Worm (Caenorhabditis elegans) whole organism, L4 larva: ENCODE measurements around the gene str-35.

Source experiments
- D1046.2 ChIP-seq: fragments of 200-800 bp; sonication (Bioruptor generic); IDR thresholded peaks from 2 replicates; pipeline ENCODE4 v1.3.6; 2022; ENCODE audit warnings: missing genetic modification characterization, missing compliant biosample characterization
- F10B5.3 ChIP-seq: sonication (generic microtip); optimal IDR thresholded peaks from 2 replicates; lab custom pipeline; 2016; ENCODE audit warnings: mild to moderate bottlenecking, missing genetic modification characterization, missing compliant biosample characterization
- F37D6.2 ChIP-seq: sonication (generic microtip); optimal IDR thresholded peaks from 2 replicates; lab custom pipeline; 2016; ENCODE audit warnings: mild to moderate bottlenecking, missing genetic modification characterization, missing compliant biosample characterization
- F44E2.7 ChIP-seq: fragments of 200-800 bp; sonication (Bioruptor generic); IDR thresholded peaks from 2 replicates; pipeline ENCODE4 v2.1.2; 2022; ENCODE audit warnings: missing genetic modification characterization, missing compliant biosample characterization
- R02D3.7 ChIP-seq: fragments of 150-350 bp; sonication (generic microtip); optimal IDR thresholded peaks from 3 replicates; lab custom pipeline; 2014; ENCODE audit warnings: missing biosample characterization, missing genetic modification characterization
- T20F7.1 ChIP-seq: fragments of 200-800 bp; sonication (Bioruptor generic); optimal IDR thresholded peaks from 2 replicates; lab custom pipeline; 2018; ENCODE audit warnings: mild to moderate bottlenecking, missing genetic modification characterization, missing compliant biosample characterization
- ZK546.5 ChIP-seq, 2 experiments: sonication (generic microtip); optimal IDR thresholded peaks; 2 replicates each; lab custom pipeline; 2017; ENCODE audit warnings: missing biosample characterization in 2 of 2, missing genetic modification characterization in 2 of 2
- aha-1 ChIP-seq: fragments of 150-350 bp; peaks from one replicate; lab custom pipeline; 2014; ENCODE audit warnings: missing biosample characterization, missing genetic modification characterization
- attf-4 ChIP-seq: sonication (generic microtip); optimal IDR thresholded peaks from 3 replicates; lab custom pipeline; 2017; ENCODE audit warnings: missing biosample characterization, missing genetic modification characterization
- ceh-62 ChIP-seq: sonication (generic microtip); optimal IDR thresholded peaks from 2 replicates; lab custom pipeline; 2017; ENCODE audit warnings: missing biosample characterization, missing genetic modification characterization
- ceh-82 ChIP-seq: sonication (generic microtip); optimal IDR thresholded peaks from 2 replicates; lab custom pipeline; 2017; ENCODE audit warnings: missing biosample characterization, missing genetic modification characterization
- ctbp-1 ChIP-seq: fragments of 200-800 bp; sonication (Bioruptor generic); IDR thresholded peaks from 2 replicates; pipeline ENCODE4 v1.3.6; 2022; ENCODE audit warnings: missing genetic modification reagents, missing genetic modification characterization, missing compliant biosample characterization
- daf-12 ChIP-seq: fragments of 150-350 bp; optimal IDR thresholded peaks from 2 replicates; lab custom pipeline; 2014; ENCODE audit warnings: missing biosample characterization, missing genetic modification reagents, missing genetic modification characterization
- daf-19 ChIP-seq: fragments of 200-800 bp; sonication (Bioruptor generic); conservative IDR thresholded peaks from 2 replicates; pipeline ENCODE4 v1.3.6; 2022; ENCODE audit warnings: missing genetic modification characterization, missing compliant biosample characterization
- dmd-6 ChIP-seq: fragments of 200-800 bp; sonication (Bioruptor generic); IDR thresholded peaks from 2 replicates; pipeline ENCODE4 v1.3.6; 2022; ENCODE audit warnings: missing genetic modification reagents, missing genetic modification characterization, missing compliant biosample characterization
- duxl-1 ChIP-seq: sonication (generic microtip); optimal IDR thresholded peaks from 2 replicates; lab custom pipeline; 2016; ENCODE audit warnings: mild to moderate bottlenecking, missing genetic modification characterization, moderate library complexity, missing compliant biosample characterization; ENCODE audit not compliant: poor library complexity
- fos-1 ChIP-seq: fragments of 150-350 bp; optimal IDR thresholded peaks from 2 replicates; lab custom pipeline; 2014; ENCODE audit warnings: missing biosample characterization, missing genetic modification characterization
- hlh-30 ChIP-seq: sonication (generic microtip); optimal IDR thresholded peaks from 2 replicates; lab custom pipeline; 2017; ENCODE audit warnings: antibody characterized with exemption, mild to moderate bottlenecking, missing genetic modification characterization, missing compliant biosample characterization; ENCODE audit not compliant: insufficient read depth
- hmg-1.1 ChIP-seq: fragments of 200-800 bp; sonication (Bioruptor generic); IDR thresholded peaks from 2 replicates; pipeline ENCODE4 v1.3.6; 2022; ENCODE audit warnings: missing genetic modification reagents, missing genetic modification characterization, missing compliant biosample characterization
- lin-38 ChIP-seq: fragments of 200-800 bp; sonication (Bioruptor generic); IDR thresholded peaks from 2 replicates; pipeline ENCODE4 v1.3.6; 2022; ENCODE audit warnings: missing genetic modification reagents, missing genetic modification characterization, missing compliant biosample characterization
- lin-39 ChIP-seq: fragments of 150-350 bp; optimal IDR thresholded peaks from 2 replicates; lab custom pipeline; 2014; ENCODE audit warnings: missing biosample characterization, missing genetic modification reagents, missing genetic modification characterization
- lir-3 ChIP-seq: sonication (generic microtip); optimal IDR thresholded peaks from 2 replicates; lab custom pipeline; 2016; ENCODE audit warnings: mild to moderate bottlenecking, missing genetic modification characterization, missing compliant biosample characterization
- mdl-1 ChIP-seq, 2 experiments: fragments of 150-350 bp in 1 of 2; sonication (generic microtip) in 1 of 2; optimal IDR thresholded peaks; 2 replicates each; lab custom pipeline; 2014 to 2017; ENCODE audit warnings: missing biosample characterization in 2 of 2, missing genetic modification characterization in 2 of 2
- mdt-29 ChIP-seq: fragments of 200-800 bp; sonication (Bioruptor generic); IDR thresholded peaks from 2 replicates; pipeline ENCODE4 v1.3.6; 2022; ENCODE audit warnings: missing genetic modification reagents, missing genetic modification characterization, missing compliant biosample characterization
- mxl-2 ChIP-seq: fragments of 200-800 bp; sonication (Bioruptor generic); conservative IDR thresholded peaks from 2 replicates; pipeline ENCODE4 v1.3.6; 2022; ENCODE audit warnings: missing genetic modification reagents, missing genetic modification characterization, missing compliant biosample characterization
- nhr-102 ChIP-seq: sonication (generic microtip); optimal IDR thresholded peaks from 2 replicates; lab custom pipeline; 2016; ENCODE audit warnings: mild to moderate bottlenecking, missing genetic modification characterization, moderate library complexity, missing compliant biosample characterization
- nhr-11 ChIP-seq: fragments of 150-350 bp; optimal IDR thresholded peaks from 2 replicates; lab custom pipeline; 2014; ENCODE audit warnings: missing biosample characterization, missing genetic modification characterization
- nhr-28 ChIP-seq: fragments of 150-350 bp; optimal IDR thresholded peaks from 2 replicates; lab custom pipeline; 2014; ENCODE audit warnings: missing biosample characterization, missing genetic modification characterization
- nhr-42 ChIP-seq: fragments of 200-800 bp; sonication (Bioruptor generic); IDR thresholded peaks from 2 replicates; pipeline ENCODE4 v1.3.6; 2022; ENCODE audit warnings: missing genetic modification characterization, missing compliant biosample characterization
- nhr-77 ChIP-seq: fragments of 150-350 bp; optimal IDR thresholded peaks from 2 replicates; lab custom pipeline; 2014; ENCODE audit warnings: missing biosample characterization, missing genetic modification characterization
- pqm-1 ChIP-seq: sonication (generic microtip); optimal IDR thresholded peaks from 2 replicates; lab custom pipeline; 2017; ENCODE audit warnings: missing biosample characterization, missing genetic modification characterization
- saeg-2 ChIP-seq: fragments of 200-800 bp; sonication (Bioruptor generic); IDR thresholded peaks from 2 replicates; pipeline ENCODE4 v1.3.6; 2022; ENCODE audit warnings: missing genetic modification reagents, missing genetic modification characterization, missing compliant biosample characterization
- set-16 ChIP-seq: fragments of 200-800 bp; sonication (Bioruptor generic); IDR thresholded peaks from 2 replicates; pipeline ENCODE4 v1.3.6; 2022; ENCODE audit warnings: missing genetic modification reagents, missing genetic modification characterization, missing compliant biosample characterization
- snpc-4 ChIP-seq: fragments of 150-350 bp; optimal IDR thresholded peaks from 2 replicates; lab custom pipeline; 2014; ENCODE audit warnings: missing biosample characterization, missing genetic modification characterization
- spr-3 ChIP-seq: fragments of 200-800 bp; sonication (Bioruptor generic); optimal IDR thresholded peaks from 2 replicates; lab custom pipeline; 2018; ENCODE audit warnings: mild to moderate bottlenecking, missing genetic modification characterization, missing compliant biosample characterization
- tra-1 ChIP-seq: fragments of 200-800 bp; sonication (Bioruptor generic); IDR thresholded peaks from 2 replicates; pipeline ENCODE4 v1.3.6; 2022; ENCODE audit warnings: missing genetic modification reagents, missing genetic modification characterization, missing compliant biosample characterization
- unc-39 ChIP-seq: sonication (generic microtip); optimal IDR thresholded peaks from 2 replicates; lab custom pipeline; 2017; ENCODE audit warnings: missing biosample characterization, missing genetic modification characterization
- unc-62 ChIP-seq, 3 experiments: fragments of 150-350 bp in 1 of 3; sonication (generic microtip); optimal IDR thresholded peaks in 2 of 3; peaks in 1 of 3; 1 replicate in 1 of 3; 2 replicates in 2 of 3; lab custom pipeline; 2014 to 2017; ENCODE audit warnings: missing biosample characterization in 3 of 3, missing genetic modification characterization in 3 of 3, missing genetic modification reagents in 3 of 3, missing genotype in 1 of 3
- ztf-7 ChIP-seq: fragments of 150-350 bp; optimal IDR thresholded peaks from 2 replicates; lab custom pipeline; 2014; ENCODE audit warnings: missing biosample characterization, missing genetic modification characterization

str-35 gene

DNA sequence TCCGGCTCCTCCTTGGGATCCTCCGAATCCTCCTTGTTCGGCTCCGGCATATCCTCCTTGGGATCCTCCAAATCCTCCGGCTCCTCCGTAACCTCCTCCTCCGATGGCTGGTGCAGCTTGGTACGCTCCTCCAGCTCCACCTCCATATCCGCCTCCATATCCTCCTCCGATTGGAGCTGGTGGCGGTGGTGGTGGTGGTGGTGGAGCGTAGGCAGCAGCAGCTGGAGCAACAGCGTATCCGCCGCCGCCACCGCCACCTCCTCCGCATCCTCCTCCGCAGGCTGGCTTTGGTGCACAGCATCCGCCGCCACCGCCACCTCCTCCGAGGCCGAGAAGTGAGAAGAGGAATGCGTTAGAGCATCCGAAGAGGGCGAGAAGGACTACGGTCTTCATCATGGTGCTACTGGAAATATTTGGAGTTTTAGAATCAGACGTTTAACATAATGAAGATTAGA, 41.8 kb upstream of the str-35 start, which contains the start of gene Y47D7A.15 (continued):
- TF ChIP-seq spr-3 (GFP tag; lab: Kevin White, UChicago), result no peak
- TF ChIP-seq, all 104 proteins: peak for 3

DNA sequence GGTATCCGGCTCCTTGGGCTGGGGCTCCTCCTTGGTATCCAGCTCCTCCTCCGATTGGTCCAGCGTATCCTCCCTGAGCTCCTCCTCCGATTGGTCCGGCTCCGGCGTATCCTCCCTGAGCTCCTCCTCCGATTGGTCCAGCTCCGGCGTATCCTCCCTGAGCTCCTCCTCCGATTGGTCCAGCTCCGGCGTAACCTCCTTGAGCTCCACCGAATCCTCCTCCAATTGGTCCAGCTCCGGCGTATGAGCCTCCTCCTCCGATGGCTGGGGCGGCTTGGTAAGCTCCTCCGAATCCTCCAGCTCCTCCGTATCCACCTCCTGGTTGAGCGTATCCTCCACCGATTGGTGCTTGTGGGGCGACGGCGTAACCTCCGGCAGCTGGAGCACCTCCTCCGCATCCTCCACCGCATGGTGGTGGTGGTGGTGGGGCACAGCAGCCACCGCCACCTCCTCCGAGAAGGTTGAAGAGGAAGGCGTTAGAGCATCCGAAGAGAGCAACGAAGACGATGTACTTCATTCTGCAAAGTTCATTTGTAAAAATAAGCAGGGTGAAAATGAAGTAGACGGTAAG, 39.1 kb upstream of the str-35 start, which contains the start of gene Y47D7A.13:
TSS of gene Y47D7A.13 (minus strand) at position 517 of the 571 bp plus-strand sequence.
- TF ChIP-seq lin-39 (tag; lab: Kevin White, UChicago) (no peak), set-16 (GFP tag; lab: Robert Waterston, UW) (peak; percentile 96), ctbp-1 (GFP tag; lab: Robert Waterston, UW) (no peak), attf-4 (tag; lab: Kevin White, UChicago) (no peak), F44E2.7 (no peak), fos-1 (tag; lab: Kevin White, UChicago) (no peak), nhr-102 (tag; lab: Kevin White, UChicago) (no peak), daf-19 (GFP tag; lab: Robert Waterston, UW) (no peak), ZK546.5 (tag; optimal IDR thresholded peaks at IDR 0.05; lab: Kevin White, UChicago) (no peak), R02D3.7 (no peak), D1046.2 (GFP tag; lab: Robert Waterston, UW) (no peak), ztf-7 (tag; lab: Kevin White, UChicago) (no peak), lin-38 (GFP tag; lab: Robert Waterston, UW) (0 out of 2 replicates have a peak, but pooled peaks have one; percentile 17), unc-39 (tag; lab: Kevin White, UChicago) (no peak)
- TF ChIP-seq, all 104 proteins: peak for 2

DNA sequence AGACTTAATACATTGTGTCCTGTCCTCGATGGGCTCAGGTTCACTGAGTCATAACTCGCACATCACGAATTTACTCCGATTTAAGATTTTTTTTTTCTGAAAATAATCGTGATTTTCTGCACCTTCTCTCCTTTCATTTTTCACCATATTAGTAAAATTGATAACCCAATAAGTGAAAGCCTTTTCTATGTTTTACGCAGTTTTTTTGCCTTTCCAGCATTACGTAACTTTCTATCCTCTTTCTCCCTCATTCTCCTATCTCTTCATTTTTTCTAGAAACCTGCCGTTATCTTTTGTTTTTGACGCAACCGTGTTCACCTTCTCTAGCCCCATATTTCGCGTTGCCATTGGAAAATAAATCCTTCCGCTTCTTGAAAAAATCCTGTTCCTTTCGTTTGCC, 37.4 kb upstream of the str-35 start:
- TF ChIP-seq F37D6.2 (tag; lab: Kevin White, UChicago), result no peak
- no peak for TF ChIP-seq hlh-30 (tag; lab: Kevin White, UChicago)
- peak in 1 of 2 experiments; percentile 84 for TF ChIP-seq unc-62 (GFP tag; optimal IDR thresholded peaks at IDR 0.05 in 1 of 2; lab: Kevin White, UChicago)
- no peak for TF ChIP-seq unc-62 (tag; optimal IDR thresholded peaks at IDR 0.05; lab: Kevin White, UChicago)
- no peak for TF ChIP-seq fos-1 (tag; lab: Kevin White, UChicago)
- no peak for TF ChIP-seq mxl-2 (GFP tag; lab: Robert Waterston, UW)

DNA sequence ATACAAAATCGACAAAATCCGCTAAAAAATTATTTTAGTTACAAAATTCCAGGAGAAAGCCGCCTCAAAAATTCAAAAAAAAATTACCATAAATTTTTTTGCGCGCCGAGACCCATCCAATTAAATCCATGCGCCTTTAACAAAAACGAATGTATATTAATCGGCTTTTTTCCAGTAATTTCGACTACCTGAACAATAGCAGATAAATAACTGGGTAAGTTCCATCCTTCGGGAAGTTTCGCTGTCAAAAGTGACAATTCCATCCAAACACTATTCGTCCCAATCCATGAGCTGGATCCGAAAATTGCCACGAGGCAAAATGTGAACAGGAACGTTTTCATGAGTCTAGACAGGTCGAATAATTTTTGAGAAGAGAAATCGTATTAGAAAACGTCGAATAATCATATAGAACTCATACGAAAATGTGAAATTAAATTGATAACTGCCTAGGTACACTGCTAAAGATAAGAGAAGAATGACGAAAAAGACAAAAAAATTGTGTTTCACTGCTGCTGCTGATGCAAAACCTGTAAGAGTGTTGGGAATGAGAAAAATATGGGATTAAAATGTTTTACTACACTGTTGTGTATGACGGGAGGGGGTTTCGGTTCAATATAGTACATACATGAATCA, 31.8 kb upstream of the str-35 start, which contains the start of gene rft-1:
TSS of gene rft-1 (minus strand) at position 475 of the 633 bp plus-strand sequence.
- TF ChIP-seq unc-62 (GFP tag; optimal IDR thresholded peaks at IDR 0.05 in 1 of 2; lab: Kevin White, UChicago), result peak in 1 of 2 experiments; percentile 92
- TF ChIP-seq unc-62 (tag; optimal IDR thresholded peaks at IDR 0.05; lab: Kevin White, UChicago), result no peak
- TF ChIP-seq ceh-82 (tag; lab: Kevin White, UChicago), result no peak
- TF ChIP-seq nhr-77 (tag; lab: Kevin White, UChicago), result peak; percentile 20
- no peak for TF ChIP-seq ztf-7 (tag; lab: Kevin White, UChicago)
- TF ChIP-seq daf-12 (tag; lab: Kevin White, UChicago), result no peak
- TF ChIP-seq R02D3.7, result no peak
- no peak for TF ChIP-seq saeg-2
- no peak for TF ChIP-seq mdl-1 (tag; optimal IDR thresholded peaks at IDR 0.05; lab: Kevin White, UChicago)
- TF ChIP-seq tra-1 (GFP tag; lab: Robert Waterston, UW), result no peak
- TF ChIP-seq nhr-42 (GFP tag; lab: Robert Waterston, UW), result no peak
- no peak for TF ChIP-seq duxl-1 (tag; lab: Kevin White, UChicago)
- TF ChIP-seq nhr-28, result peak; percentile 58
- no peak for TF ChIP-seq F44E2.7
- TF ChIP-seq ceh-62, result no peak
- peak; percentile 68 for TF ChIP-seq pqm-1 (tag; lab: Kevin White, UChicago)
- TF ChIP-seq F10B5.3 (tag; lab: Kevin White, UChicago), result no peak
- TF ChIP-seq aha-1 (tag; lab: Kevin White, UChicago), result peak; percentile 25
- TF ChIP-seq lir-3 (tag; lab: Kevin White, UChicago), result no peak
- no peak for TF ChIP-seq snpc-4 (tag; lab: Kevin White, UChicago)
- no peak for TF ChIP-seq set-16 (GFP tag; lab: Robert Waterston, UW)
- no peak for TF ChIP-seq hmg-1.1 (GFP tag; lab: Robert Waterston, UW)
- no peak for TF ChIP-seq nhr-11 (tag; lab: Kevin White, UChicago)
- TF ChIP-seq dmd-6 (GFP tag; lab: Robert Waterston, UW), result peak; percentile 20; the same call in 1 of the 2 replicates
- no peak for TF ChIP-seq mdt-29 (GFP tag; lab: Robert Waterston, UW)
- TF ChIP-seq T20F7.1 (GFP tag; lab: Kevin White, UChicago), result no peak
